Worm (Caenorhabditis elegans): ENCODE data around the gene F52D2.7.

F52D2.7 gene

ce11 chrX:1960895-1961715, 1.3 kb upstream of the F52D2.7 start (continued):
- no peak for TF ChIP-seq rbr-2 (tag; optimal IDR thresholded peaks at IDR 0.05)
- TF ChIP-seq mep-1 (tag; optimal IDR thresholded peaks at IDR 0.05) = no peak
- TF ChIP-seq ceh-62 (tag; optimal IDR thresholded peaks at IDR 0.05) = no peak
- peak in 1 of 2 experiments; percentile 97 for TF ChIP-seq unc-62 (GFP tag; optimal IDR thresholded peaks at IDR 0.05 in 1 of 2)
- no peak for TF ChIP-seq unc-62 (tag; optimal IDR thresholded peaks at IDR 0.05)
- no peak for TF ChIP-seq daf-12 (tag; optimal IDR thresholded peaks at IDR 0.05)
- no peak for TF ChIP-seq sdz-12 (GFP tag; optimal IDR thresholded peaks at IDR 0.05)
- no peak for TF ChIP-seq F10B5.3 (tag; optimal IDR thresholded peaks at IDR 0.05)
- no peak for TF ChIP-seq nhr-42 (GFP tag; IDR thresholded peaks at IDR 0.05)
- TF ChIP-seq lin-29 (GFP tag; IDR thresholded peaks at IDR 0.05) = no peak
- TF ChIP-seq ZK337.2 (GFP tag; IDR thresholded peaks at IDR 0.05) = no peak
- no peak for TF ChIP-seq ceh-20 (GFP tag; IDR thresholded peaks at IDR 0.05)
- no peak for TF ChIP-seq set-16 (GFP tag; IDR thresholded peaks at IDR 0.05)
- no peak for TF ChIP-seq vab-7 (GFP tag; IDR thresholded peaks at IDR 0.05)
- TF ChIP-seq Y75B8A.6 (GFP tag; IDR thresholded peaks at IDR 0.05) = no peak
- TF ChIP-seq dmd-9 (GFP tag; IDR thresholded peaks at IDR 0.05) = no peak
- TF ChIP-seq nhr-41 (GFP tag; IDR thresholded peaks at IDR 0.05) = no peak
- no peak for TF ChIP-seq gei-8 (GFP tag; optimal IDR thresholded peaks at IDR 0.05)
- TF ChIP-seq egl-43 (GFP tag; IDR thresholded peaks at IDR 0.05) = no peak
- TF ChIP-seq snpc-4 (tag; optimal IDR thresholded peaks at IDR 0.05) = no peak
- TF ChIP-seq madf-9 (GFP tag; conservative IDR thresholded peaks at IDR 0.05) = no peak
- no peak for TF ChIP-seq ztf-11 (tag; optimal IDR thresholded peaks at IDR 0.05)
- no peak for TF ChIP-seq lir-3 (tag; optimal IDR thresholded peaks at IDR 0.05)
- TF ChIP-seq fos-1 (tag; optimal IDR thresholded peaks at IDR 0.05) = no peak
- TF ChIP-seq T26A8.4 (GFP tag; IDR thresholded peaks at IDR 0.05) = no peak
- TF ChIP-seq hlh-30 (tag; optimal IDR thresholded peaks at IDR 0.05; ENCODE audit: insufficient read depth) = no peak
- TF ChIP-seq madf-5 (GFP tag; IDR thresholded peaks at IDR 0.05) = no peak
- no peak for TF ChIP-seq ctbp-1 (GFP tag; IDR thresholded peaks at IDR 0.05)
- no peak for TF ChIP-seq spr-1 (tag; optimal IDR thresholded peaks at IDR 0.05)
- peak; percentile 30 for TF ChIP-seq nhr-28 (tag; optimal IDR thresholded peaks at IDR 0.05)
- no peak for TF ChIP-seq spr-3 (GFP tag; optimal IDR thresholded peaks at IDR 0.05)
- TF ChIP-seq nhr-10 (tag; optimal IDR thresholded peaks at IDR 0.05) = no peak
- no peak for TF ChIP-seq lin-1 (GFP tag; IDR thresholded peaks at IDR 0.05)
- TF ChIP-seq lin-38 (GFP tag; IDR thresholded peaks at IDR 0.05) = no peak
- no peak for TF ChIP-seq ceh-44 (GFP tag; IDR thresholded peaks at IDR 0.05)
- peak; percentile 54 for TF ChIP-seq hlh-11 (tag; optimal IDR thresholded peaks at IDR 0.05)
- TF ChIP-seq skn-1 (tag; optimal IDR thresholded peaks at IDR 0.05) = no peak
- no peak for TF ChIP-seq php-3 (GFP tag; IDR thresholded peaks at IDR 0.05)
- TF ChIP-seq egl-27 (tag; optimal IDR thresholded peaks at IDR 0.05) = no peak
- no peak for TF ChIP-seq D1046.2 (GFP tag; IDR thresholded peaks at IDR 0.05)
- no peak for TF ChIP-seq unc-39 (tag; optimal IDR thresholded peaks at IDR 0.05)
- no peak for TF ChIP-seq nhr-111 (GFP tag; optimal IDR thresholded peaks at IDR 0.05)
- TF ChIP-seq hif-1 (tag; optimal IDR thresholded peaks at IDR 0.05) = no peak
- no peak for TF ChIP-seq zag-1 (tag; optimal IDR thresholded peaks at IDR 0.05)
- TF ChIP-seq pqm-1 (tag; optimal IDR thresholded peaks at IDR 0.05) = peak; percentile 18
- TF ChIP-seq zfp-2 (tag; optimal IDR thresholded peaks at IDR 0.05) = no peak
- TF ChIP-seq daf-19 (GFP tag; conservative IDR thresholded peaks at IDR 0.05) = no peak
- no peak for TF ChIP-seq Y48G9A.11 (GFP tag; IDR thresholded peaks at IDR 0.05)
- TF ChIP-seq ceh-32 (tag; optimal IDR thresholded peaks at IDR 0.05; ENCODE audit: poor library complexity) = no peak
- no peak for TF ChIP-seq ceh-28 (tag; optimal IDR thresholded peaks at IDR 0.05)
- TF ChIP-seq dve-1 (tag; optimal IDR thresholded peaks at IDR 0.05; ENCODE audit: insufficient read depth) = no peak

All from whole organism, L4 larva.